Fruit fly (Drosophila melanogaster) whole organism, embryonic: ENCODE data around the gene CG7054.
A peak's percentile ranks its signal among the peaks of the same experiment; 100 is the strongest.

Source experiments
- Adf1 ChIP-seq: fragments of 200-800 bp; sonication (Bioruptor generic); IDR thresholded peaks from 2 replicates; pipeline ENCODE4 v1.3.6; 2022; ENCODE audit warnings: missing biosample characterization, missing genetic modification characterization
- B-H2 ChIP-seq: fragments of 200-800 bp; sonication (Bioruptor generic); optimal IDR thresholded peaks from 2 replicates; lab custom pipeline; 2018; ENCODE audit warnings: missing biosample characterization, mild to moderate bottlenecking, missing genetic modification characterization
- CG10274 ChIP-seq: fragments of 200-800 bp; sonication (Bioruptor generic); optimal IDR thresholded peaks from 3 replicates; lab custom pipeline; 2017; ENCODE audit warnings: missing biosample characterization, mild to moderate bottlenecking, missing genetic modification characterization
- CG10366 ChIP-seq: fragments of 200-800 bp; sonication (Bioruptor generic); IDR thresholded peaks from 2 replicates; pipeline ENCODE4 v1.3.6; 2022; ENCODE audit warnings: missing biosample characterization, missing genetic modification characterization
- CG10431 ChIP-seq: fragments of 200-800 bp; sonication (Bioruptor generic); optimal IDR thresholded peaks from 3 replicates; lab custom pipeline; 2018; ENCODE audit warnings: missing biosample characterization, mild to moderate bottlenecking, missing genetic modification characterization
- CG11695 ChIP-seq: fragments of 200-800 bp; sonication (Bioruptor generic); IDR thresholded peaks from 3 replicates; pipeline ENCODE4 v1.3.6; 2022; ENCODE audit warnings: missing biosample characterization, missing genetic modification characterization
- CG12659 ChIP-seq: fragments of 200-800 bp; sonication (Bioruptor generic); optimal IDR thresholded peaks from 3 replicates; lab custom pipeline; 2017; ENCODE audit warnings: mild to moderate bottlenecking, missing biosample characterization, missing genetic modification reagents, missing genetic modification characterization
- CG13424 ChIP-seq: fragments of 200-800 bp; sonication (Bioruptor generic); optimal IDR thresholded peaks from 2 replicates; lab custom pipeline; 2019; ENCODE audit warnings: missing biosample characterization, mild to moderate bottlenecking, missing genetic modification characterization, moderate library complexity
- CG15514 ChIP-seq: fragments of 200-800 bp; sonication (Bioruptor generic); optimal IDR thresholded peaks from 3 replicates; lab custom pipeline; 2017; ENCODE audit warnings: missing biosample characterization, missing genetic modification characterization, mild to moderate bottlenecking, moderate library complexity, missing genetic modification reagents
- CG17361 ChIP-seq: fragments of 200-800 bp; sonication (Bioruptor generic); IDR thresholded peaks from 3 replicates; pipeline ENCODE4 v1.3.6; 2022; ENCODE audit warnings: missing biosample characterization, missing genetic modification characterization
- CG17385 ChIP-seq: fragments of 200-800 bp; sonication (Bioruptor generic); optimal IDR thresholded peaks from 3 replicates; lab custom pipeline; 2018; ENCODE audit warnings: missing biosample characterization, mild to moderate bottlenecking, missing genetic modification characterization
- CG17912 ChIP-seq: fragments of 200-800 bp; sonication (Bioruptor generic); optimal IDR thresholded peaks from 2 replicates; lab custom pipeline; 2018; ENCODE audit warnings: missing biosample characterization, mild to moderate bottlenecking, missing genetic modification characterization
- CG1832 ChIP-seq: fragments of 200-800 bp; sonication (Bioruptor generic); optimal IDR thresholded peaks from 2 replicates; lab custom pipeline; 2017; ENCODE audit warnings: missing biosample characterization, mild to moderate bottlenecking, missing genetic modification characterization, inconsistent platforms
- CG30020 ChIP-seq: fragments of 200-800 bp; optimal IDR thresholded peaks from 2 replicates; lab custom pipeline; 2019; ENCODE audit warnings: missing biosample characterization, mild to moderate bottlenecking, missing genetic modification characterization, moderate library complexity
- CG33557 ChIP-seq: fragments of 200-800 bp; sonication (Bioruptor generic); optimal IDR thresholded peaks from 2 replicates; lab custom pipeline; 2019; ENCODE audit warnings: missing biosample characterization, mild to moderate bottlenecking, missing genetic modification characterization, moderate library complexity
- CG6254 ChIP-seq: fragments of 200-800 bp; sonication (Bioruptor generic); optimal IDR thresholded peaks from 3 replicates; lab custom pipeline; 2017; ENCODE audit warnings: mild to moderate bottlenecking, missing biosample characterization, missing genetic modification reagents, missing genetic modification characterization
- CG6683 ChIP-seq: fragments of 200-800 bp; sonication (Bioruptor generic); optimal IDR thresholded peaks from 2 replicates; lab custom pipeline; 2017; ENCODE audit warnings: missing biosample characterization, mild to moderate bottlenecking, missing genetic modification characterization, missing genetic modification reagents
- CG6765 ChIP-seq: fragments of 200-800 bp; sonication (Bioruptor generic); optimal IDR thresholded peaks from 3 replicates; lab custom pipeline; 2017; ENCODE audit warnings: missing biosample characterization, mild to moderate bottlenecking, missing genetic modification characterization
- CG8388 ChIP-seq: fragments of 200-800 bp; sonication (Bioruptor generic); optimal IDR thresholded peaks from 2 replicates; lab custom pipeline; 2019; ENCODE audit warnings: missing biosample characterization, mild to moderate bottlenecking, missing genetic modification characterization, moderate library complexity
- Dref ChIP-seq: fragments of 200-800 bp; sonication (Bioruptor generic); IDR thresholded peaks from 2 replicates; pipeline ENCODE4 v1.3.6; 2022; ENCODE audit warnings: missing biosample characterization, missing genetic modification characterization
- Eip74EF ChIP-seq, 2 experiments: fragments of 200-800 bp in 1 of 2; fragments of >200 bp in 1 of 2; sonication (Bioruptor generic) in 1 of 2; optimal IDR thresholded peaks; 2 replicates each; lab custom pipeline; 2017 to 2019; ENCODE audit warnings: missing biosample characterization in 2 of 2, missing genetic modification characterization in 2 of 2, mild to moderate bottlenecking in 1 of 2, moderate library complexity in 1 of 2
- Ets65A ChIP-seq: fragments of 200-800 bp; sonication (Bioruptor generic); peaks from one replicate; lab custom pipeline; 2016; ENCODE audit warnings: missing biosample characterization, missing genetic modification characterization
- Ets97D ChIP-seq: fragments of 200-800 bp; sonication (Bioruptor generic); optimal IDR thresholded peaks from 3 replicates; lab custom pipeline; 2016; ENCODE audit warnings: missing biosample characterization, missing genetic modification characterization
- Kr ChIP-seq: fragments of 200-800 bp; sonication (Bioruptor generic); optimal IDR thresholded peaks from 2 replicates; lab custom pipeline; 2017; ENCODE audit warnings: missing biosample characterization, mild to moderate bottlenecking, missing genetic modification characterization
- Med ChIP-seq: fragments of 200-800 bp; sonication (Bioruptor generic); peaks from one replicate; lab custom pipeline; 2016; ENCODE audit warnings: missing biosample characterization, missing genetic modification characterization, mild to moderate bottlenecking, inconsistent platforms, moderate library complexity
- NK7.1 ChIP-seq: fragments of 200-800 bp; sonication (Bioruptor generic); optimal IDR thresholded peaks from 3 replicates; lab custom pipeline; 2016; ENCODE audit warnings: missing biosample characterization, missing genetic modification characterization
- Nf-YC ChIP-seq: fragments of 200-800 bp; optimal IDR thresholded peaks from 3 replicates; lab custom pipeline; 2019; ENCODE audit warnings: missing biosample characterization, mild to moderate bottlenecking, missing genetic modification characterization, moderate library complexity
- Oaz ChIP-seq: fragments of 200-800 bp; sonication (Bioruptor generic); IDR thresholded peaks from 2 replicates; pipeline ENCODE4 v1.3.6; 2022; ENCODE audit warnings: missing biosample characterization, missing genetic modification characterization
- Opbp ChIP-seq: fragments of 200-800 bp; sonication (Bioruptor generic); IDR thresholded peaks from 3 replicates; pipeline ENCODE4 v1.3.6; 2022; ENCODE audit warnings: missing biosample characterization, missing genetic modification characterization; ENCODE audit not compliant: partially characterized antibody
- Sry-β ChIP-seq: fragments of 200-800 bp; sonication (Bioruptor generic); optimal IDR thresholded peaks from 2 replicates; lab custom pipeline; 2018; ENCODE audit warnings: missing biosample characterization, mild to moderate bottlenecking, missing genetic modification characterization, moderate library complexity
- Trl ChIP-seq, 3 experiments: fragments of >200 bp in 2 of 3; fragments of 200-800 bp in 1 of 3; sonication (Bioruptor generic) in 1 of 3; optimal IDR thresholded peaks; 2 replicates in 1 of 3; 3 replicates in 2 of 3; lab custom pipeline; 2016 to 2017; ENCODE audit warnings: missing biosample characterization in 1 of 3, missing genetic modification characterization in 1 of 3
- cg ChIP-seq: fragments of 200-800 bp; sonication (Bioruptor generic); optimal IDR thresholded peaks from 3 replicates; lab custom pipeline; 2019; ENCODE audit warnings: missing biosample characterization, mild to moderate bottlenecking, missing genetic modification characterization, moderate library complexity
- chif ChIP-seq, 2 experiments: fragments of 200-800 bp; sonication (Bioruptor generic); optimal IDR thresholded peaks; 3 replicates each; lab custom pipeline; 2016; ENCODE audit warnings: missing biosample characterization in 2 of 2, missing genetic modification characterization in 2 of 2
- ci ChIP-seq: fragments of 200-800 bp; sonication (Bioruptor generic); IDR thresholded peaks from 3 replicates; pipeline ENCODE4 v1.3.6; 2022; ENCODE audit warnings: missing biosample characterization, missing genetic modification characterization
- crc ChIP-seq: fragments of 200-800 bp; sonication (Bioruptor generic); optimal IDR thresholded peaks from 2 replicates; lab custom pipeline; 2016; ENCODE audit warnings: missing biosample characterization, missing genetic modification characterization
- croc ChIP-seq: fragments of 200-800 bp; sonication (Bioruptor generic); conservative IDR thresholded peaks from 3 replicates; pipeline ENCODE4 v1.3.6; 2022; ENCODE audit warnings: missing biosample characterization, missing genetic modification characterization
- dmrt99B ChIP-seq: fragments of 200-800 bp; sonication (Bioruptor generic); optimal IDR thresholded peaks from 2 replicates; lab custom pipeline; 2018; ENCODE audit warnings: missing biosample characterization, mild to moderate bottlenecking, missing genetic modification characterization, moderate library complexity
- ems ChIP-seq: fragments of 200-800 bp; sonication (Bioruptor generic); optimal IDR thresholded peaks from 3 replicates; lab custom pipeline; 2016; ENCODE audit warnings: missing biosample characterization, missing genetic modification characterization
- en ChIP-seq: fragments of 200-800 bp; sonication (Bioruptor generic); optimal IDR thresholded peaks from 2 replicates; lab custom pipeline; 2016; ENCODE audit warnings: missing biosample characterization, missing genetic modification characterization
- ewg ChIP-seq: fragments of 200-800 bp; sonication (Bioruptor generic); optimal IDR thresholded peaks from 3 replicates; lab custom pipeline; 2017; ENCODE audit warnings: mild to moderate bottlenecking, missing biosample characterization, missing genetic modification reagents, missing genetic modification characterization
- ftz-f1 ChIP-seq: fragments of 200-800 bp; sonication (Bioruptor generic); optimal IDR thresholded peaks from 2 replicates; lab custom pipeline; 2016; ENCODE audit warnings: missing biosample characterization, missing genetic modification characterization
- gt ChIP-seq: fragments of 200-800 bp; sonication (Bioruptor generic); IDR thresholded peaks from 2 replicates; pipeline ENCODE4 v1.3.6; 2022; ENCODE audit warnings: missing biosample characterization, missing genetic modification characterization
- lola ChIP-seq, 3 experiments: fragments of >200 bp in 2 of 3; fragments of 200-800 bp in 1 of 3; sonication (Bioruptor generic) in 1 of 3; optimal IDR thresholded peaks; 2 replicates each; lab custom pipeline; 2017 to 2019; ENCODE audit warnings: missing biosample characterization in 3 of 3, missing genetic modification characterization in 3 of 3, mild to moderate bottlenecking in 1 of 3, moderate library complexity in 1 of 3
- pfk ChIP-seq: fragments of 200-800 bp; sonication (Bioruptor generic); optimal IDR thresholded peaks from 2 replicates; lab custom pipeline; 2018; ENCODE audit warnings: missing biosample characterization, mild to moderate bottlenecking, missing genetic modification characterization, moderate library complexity
- salm ChIP-seq: fragments of 200-800 bp; sonication (Bioruptor generic); optimal IDR thresholded peaks from 2 replicates; lab custom pipeline; 2018; ENCODE audit warnings: missing biosample characterization, mild to moderate bottlenecking, missing genetic modification characterization
- sd ChIP-seq: fragments of 200-800 bp; sonication (Bioruptor generic); optimal IDR thresholded peaks from 3 replicates; lab custom pipeline; 2018; ENCODE audit warnings: missing biosample characterization, mild to moderate bottlenecking, missing genetic modification characterization, moderate library complexity
- slbo ChIP-seq: fragments of 200-800 bp; sonication (Bioruptor generic); IDR thresholded peaks from 2 replicates; pipeline ENCODE4 v1.3.6; 2022; ENCODE audit warnings: missing biosample characterization, missing genetic modification characterization
- unc-4 ChIP-seq: fragments of 200-800 bp; sonication (Bioruptor generic); IDR thresholded peaks from 2 replicates; pipeline ENCODE4 v1.3.6; 2022; ENCODE audit warnings: missing biosample characterization, missing genetic modification characterization; ENCODE audit not compliant: partially characterized antibody
- wor ChIP-seq: fragments of 200-800 bp; sonication (Bioruptor generic); IDR thresholded peaks from 2 replicates; pipeline ENCODE4 v1.3.6; 2022; ENCODE audit warnings: missing biosample characterization, missing genetic modification characterization

The CG7054 gene

dm6 chr3R:22470064-22470463 lies 5.3 kb downstream of the CG7054 start:
- TF ChIP-seq CG11695 (GFP tag; lab: Robert Waterston, UW) (no peak), croc (GFP tag; lab: Robert Waterston, UW) (no peak), Ets97D (peak; percentile 19), salm (tag; lab: Kevin White, UChicago) (no peak), CG15514 (no peak), CG30020 (tag; lab: Kevin White, UChicago) (no peak), CG13424 (no peak), wor (GFP tag; lab: Robert Waterston, UW) (no peak), Med (GFP tag; lab: Kevin White, UChicago) (peak; percentile 26), B-H2 (GFP tag; lab: Kevin White, UChicago) (no peak), CG10274 (GFP tag; lab: Kevin White, UChicago) (no peak), CG1832 (peak; percentile 35), CG10431 (GFP tag; lab: Kevin White, UChicago) (no peak), CG10366 (GFP tag; lab: Robert Waterston, UW) (no peak), ems (no peak), slbo (GFP tag; lab: Robert Waterston, UW) (no peak), Trl (optimal IDR thresholded peaks at IDR 0.05; lab: Kevin White, UChicago) (peak; percentile 39 to 56), Trl (GFP tag; optimal IDR thresholded peaks at IDR 0.05; lab: Kevin White, UChicago) (no peak), ewg (peak; percentile 89), Kr (GFP tag; lab: Kevin White, UChicago) (no peak), chif (GFP tag; optimal IDR thresholded peaks at IDR 0.05; lab: Kevin White, UChicago) (no peak), sd (tag; lab: Kevin White, UChicago) (no peak), Nf-YC (tag; lab: Kevin White, UChicago) (no peak), gt (GFP tag; lab: Robert Waterston, UW) (no peak), CG17912 (GFP tag; lab: Kevin White, UChicago) (no peak), Dref (0 out of 2 replicates have a peak, but pooled peaks have one; percentile 16), Oaz (GFP tag; lab: Robert Waterston, UW) (0 out of 2 replicates have a peak, but pooled peaks have one; percentile 9), Opbp (peak; percentile 66), en (GFP tag; lab: Kevin White, UChicago) (no peak), crc (GFP tag; lab: Kevin White, UChicago) (no peak), ci (GFP tag; lab: Robert Waterston, UW) (peak; percentile 18; the same call in 1 of the 3 replicates), CG33557 (no peak), pfk (no peak), CG17361 (GFP tag; lab: Robert Waterston, UW) (no peak), CG12659 (GFP tag; lab: Kevin White, UChicago) (peak; percentile 3), dmrt99B (tag; lab: Kevin White, UChicago) (no peak), CG6765 (GFP tag; lab: Kevin White, UChicago) (peak; percentile 18), cg (GFP tag; lab: Kevin White, UChicago) (peak; percentile 48)

dm6 chr3R:22483537-22483936 lies 18.8 kb downstream of the CG7054 start:
- TF ChIP-seq Ets65A (GFP tag; lab: Kevin White, UChicago) (peak; percentile 92), Adf1 (GFP tag; lab: Robert Waterston, UW) (no peak)

- TF ChIP-seq Sry-β (GFP tag; lab: Kevin White, UChicago): peak; percentile 60
- peak; percentile 78 for TF ChIP-seq unc-4 (GFP tag; lab: Robert Waterston, UW)
- peak; percentile 16 for TF ChIP-seq ftz-f1 (GFP tag; lab: Kevin White, UChicago)
- no peak for TF ChIP-seq CG6254 (GFP tag; lab: Kevin White, UChicago)
- no peak for TF ChIP-seq NK7.1 (GFP tag; lab: Kevin White, UChicago)
- TF ChIP-seq B-H2 (GFP tag; lab: Kevin White, UChicago): peak; percentile 38
- no peak for TF ChIP-seq CG17385 (GFP tag; lab: Kevin White, UChicago)
- TF ChIP-seq Eip74EF (GFP tag; optimal IDR thresholded peaks at IDR 0.05; lab: Kevin White, UChicago): no peak
- no peak for TF ChIP-seq CG8388 (GFP tag; lab: Kevin White, UChicago)
- no peak for TF ChIP-seq lola (GFP tag; optimal IDR thresholded peaks at IDR 0.05; lab: Kevin White, UChicago)
- TF ChIP-seq Trl (optimal IDR thresholded peaks at IDR 0.05; lab: Kevin White, UChicago): no peak
- TF ChIP-seq Trl (GFP tag; optimal IDR thresholded peaks at IDR 0.05; lab: Kevin White, UChicago): peak; percentile 2
- TF ChIP-seq CG6683: no peak
Observed at dm6 chr3R:22487037-22487492, 22.3 kb downstream of the CG7054 start, which contains the start of gene Pfdn5. Gene Pfdn5 (plus strand): TSS chr3R:22487039.
